Fruit fly (Drosophila melanogaster): Measurements from ENCODE around the gene RpS5b.

DNA sequence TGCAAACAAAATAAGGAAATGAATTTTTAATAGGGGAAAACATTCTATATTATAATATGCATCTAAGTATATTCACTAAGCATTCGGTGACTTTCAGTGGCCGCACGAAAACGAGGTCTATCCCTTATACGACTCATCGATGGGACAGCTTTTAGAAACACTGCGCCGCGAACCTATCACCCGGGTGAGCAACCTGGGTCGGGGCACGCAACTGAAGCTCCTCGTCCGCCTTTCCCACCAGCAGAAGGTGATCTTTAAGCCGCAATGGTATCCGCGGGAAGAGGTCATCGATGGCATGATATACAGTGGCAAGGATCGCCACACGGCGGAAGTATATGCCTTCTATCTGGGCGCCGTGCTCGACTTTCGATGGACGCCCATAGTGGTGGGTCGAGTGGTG lies 20.5 kb downstream of the RpS5b start:
- TF ChIP-seq CG8478 (optimal IDR thresholded peaks at IDR 0.05) (no peak), CTCF (optimal IDR thresholded peaks at IDR 0.05) (no peak)

Measured in S2 (cell line).